Worm (Caenorhabditis elegans): ENCODE results near the gene Y43F8C.15.
A peak's percentile ranks its signal among the peaks of the same experiment; 100 is the strongest.

Y43F8C.15 gene

DNA sequence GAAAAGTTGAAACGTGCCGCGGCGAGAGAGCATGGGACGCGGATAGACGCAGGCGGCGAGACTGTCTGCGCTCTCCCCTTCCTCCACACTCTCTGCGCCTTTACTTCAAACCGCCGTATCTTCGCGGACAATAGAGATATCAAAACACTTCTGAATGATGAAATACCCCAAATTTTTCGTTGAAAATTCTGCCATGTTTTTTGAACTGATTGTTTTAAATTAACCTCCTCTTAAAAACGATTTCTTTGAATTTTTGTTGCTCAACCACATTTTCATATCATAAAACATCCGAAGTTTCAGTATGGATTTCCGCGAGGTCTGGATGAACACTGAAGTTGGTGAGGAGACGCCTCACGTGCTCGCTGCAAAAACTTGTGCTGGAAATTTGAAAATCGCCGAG, 40.5 kb downstream of the Y43F8C.15 start, which contains the start of gene Y43F8C.11:
Gene Y43F8C.11, plus strand, starts transcription at position 301 of the 400 bp plus-strand sequence.
- TF ChIP-seq pag-3 (tag; optimal IDR thresholded peaks at IDR 0.05; ENCODE audit: borderline replicate concordance, insufficient read depth) (no peak), F16B12.6 (tag; optimal IDR thresholded peaks at IDR 0.05) (no peak), fkh-10 (GFP tag; optimal IDR thresholded peaks at IDR 0.05) (no peak), ztf-4 (tag; optimal IDR thresholded peaks at IDR 0.05) (no peak), fkh-8 (tag; optimal IDR thresholded peaks at IDR 0.05) (no peak), lin-39 (tag; optimal IDR thresholded peaks at IDR 0.05) (no peak), ces-1 (GFP tag; optimal IDR thresholded peaks at IDR 0.05) (no peak), nhr-85 (tag) (no peak), irx-1 (tag; optimal IDR thresholded peaks at IDR 0.05) (no peak), elt-3 (tag; optimal IDR thresholded peaks at IDR 0.05) (no peak), nhr-76 (tag; optimal IDR thresholded peaks at IDR 0.05) (no peak), nhr-71 (tag; optimal IDR thresholded peaks at IDR 0.05) (no peak), ama-1 (optimal IDR thresholded peaks at IDR 0.05) (no peak), skn-1 (tag; optimal IDR thresholded peaks at IDR 0.05) (no peak), unc-86 (tag; optimal IDR thresholded peaks at IDR 0.05) (no peak), snu-23 (GFP tag; optimal IDR thresholded peaks at IDR 0.05) (no peak), lin-14 (GFP tag; optimal IDR thresholded peaks at IDR 0.05) (no peak), swsn-7 (tag; optimal IDR thresholded peaks at IDR 0.05) (no peak), egl-27 (tag; optimal IDR thresholded peaks at IDR 0.05) (no peak), lsy-2 (tag; optimal IDR thresholded peaks at IDR 0.05) (no peak)

DNA sequence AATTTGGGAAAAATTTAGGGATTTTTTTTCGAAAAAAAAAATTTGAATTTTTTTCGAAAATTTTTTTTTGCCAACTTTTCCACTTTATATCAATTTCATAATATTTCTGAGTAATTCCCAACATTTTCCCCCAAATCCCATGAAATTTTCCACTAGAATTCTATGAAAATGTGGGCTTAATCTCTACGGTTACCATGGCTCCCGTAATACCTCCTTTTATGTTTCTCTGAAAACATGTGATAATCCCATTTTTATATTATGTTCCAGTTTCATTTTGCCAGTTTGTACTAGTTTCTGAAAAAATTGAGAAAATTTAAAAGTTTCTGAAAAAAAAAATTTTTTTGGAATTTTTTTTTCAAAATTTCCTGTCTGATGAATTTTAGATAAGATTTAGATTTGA, 42.2 kb downstream of the Y43F8C.15 start:
- no peak for TF ChIP-seq fkh-4 (tag; optimal IDR thresholded peaks at IDR 0.05; ENCODE audit: borderline replicate concordance)
- no peak for TF ChIP-seq egl-13 (tag; optimal IDR thresholded peaks at IDR 0.05)
- TF ChIP-seq ceh-88 (GFP tag; IDR thresholded peaks at IDR 0.05), result no peak
- no peak for TF ChIP-seq skn-1 (tag; optimal IDR thresholded peaks at IDR 0.05)
- TF ChIP-seq Y116A8C.19 (tag; optimal IDR thresholded peaks at IDR 0.05; ENCODE audit: borderline replicate concordance), result no peak
- TF ChIP-seq pax-3 (tag; optimal IDR thresholded peaks at IDR 0.05), result peak; percentile 5
- no peak for TF ChIP-seq ceh-63 (GFP tag; optimal IDR thresholded peaks at IDR 0.05)
- no peak for TF ChIP-seq nhr-84 (tag; optimal IDR thresholded peaks at IDR 0.05)
- no peak for TF ChIP-seq blmp-1 (tag; optimal IDR thresholded peaks at IDR 0.05)
- TF ChIP-seq irx-1 (tag; optimal IDR thresholded peaks at IDR 0.05), result no peak
- no peak for TF ChIP-seq ztf-4 (tag; optimal IDR thresholded peaks at IDR 0.05)
- no peak for TF ChIP-seq mdl-1 (tag; optimal IDR thresholded peaks at IDR 0.05)
- TF ChIP-seq unc-30 (tag; optimal IDR thresholded peaks at IDR 0.05), result no peak
- no peak for TF ChIP-seq lin-14 (GFP tag; optimal IDR thresholded peaks at IDR 0.05)
- peak; percentile 44 for TF ChIP-seq nhr-47 (tag; optimal IDR thresholded peaks at IDR 0.05)
- no peak for TF ChIP-seq tbx-2 (tag; optimal IDR thresholded peaks at IDR 0.05)
- no peak for TF ChIP-seq zag-1 (tag; optimal IDR thresholded peaks at IDR 0.05)
- TF ChIP-seq dpl-1 (GFP tag; optimal IDR thresholded peaks at IDR 0.05), result no peak
- TF ChIP-seq C04F5.9 (tag; optimal IDR thresholded peaks at IDR 0.05), result no peak
- TF ChIP-seq sox-4 (tag; optimal IDR thresholded peaks at IDR 0.05), result no peak
- no peak for TF ChIP-seq swsn-7 (tag; optimal IDR thresholded peaks at IDR 0.05)
- no peak for TF ChIP-seq fkh-10 (GFP tag; optimal IDR thresholded peaks at IDR 0.05)
- TF ChIP-seq xbp-1 (tag; optimal IDR thresholded peaks at IDR 0.05), result no peak
- no peak for TF ChIP-seq vab-15 (tag; optimal IDR thresholded peaks at IDR 0.05)
- TF ChIP-seq nhr-85 (tag), result no peak
- no peak for TF ChIP-seq ceh-90 (tag; optimal IDR thresholded peaks at IDR 0.05)
- no peak for TF ChIP-seq isw-1 (GFP tag; IDR thresholded peaks at IDR 0.05)
- TF ChIP-seq zip-4 (GFP tag; optimal IDR thresholded peaks at IDR 0.05), result no peak
- TF ChIP-seq unc-130 (tag; optimal IDR thresholded peaks at IDR 0.05), result no peak
- peak; percentile 63 for TF ChIP-seq nhr-71 (tag; optimal IDR thresholded peaks at IDR 0.05)
- TF ChIP-seq C16A3.4 (tag; optimal IDR thresholded peaks at IDR 0.05), result no peak
- no peak for TF ChIP-seq pag-3 (tag; optimal IDR thresholded peaks at IDR 0.05; ENCODE audit: borderline replicate concordance, insufficient read depth)
- TF ChIP-seq snpc-4 (tag; optimal IDR thresholded peaks at IDR 0.05), result no peak
- no peak for TF ChIP-seq hlh-4 (tag; optimal IDR thresholded peaks at IDR 0.05)
- peak; percentile 47 for TF ChIP-seq dsc-1 (tag; optimal IDR thresholded peaks at IDR 0.05)
- no peak for TF ChIP-seq nhr-19 (GFP tag; conservative IDR thresholded peaks at IDR 0.05)
- no peak for TF ChIP-seq ama-1 (optimal IDR thresholded peaks at IDR 0.05)
- no peak for TF ChIP-seq nhr-20 (tag; optimal IDR thresholded peaks at IDR 0.05)
- peak; percentile 91 for TF ChIP-seq fkh-8 (tag; optimal IDR thresholded peaks at IDR 0.05)
- TF ChIP-seq mep-1 (tag; optimal IDR thresholded peaks at IDR 0.05), result no peak
- no peak for TF ChIP-seq mab-9 (GFP tag; IDR thresholded peaks at IDR 0.05)
